Worm (Caenorhabditis elegans): ENCODE data around the gene fipr-7.

DNA sequence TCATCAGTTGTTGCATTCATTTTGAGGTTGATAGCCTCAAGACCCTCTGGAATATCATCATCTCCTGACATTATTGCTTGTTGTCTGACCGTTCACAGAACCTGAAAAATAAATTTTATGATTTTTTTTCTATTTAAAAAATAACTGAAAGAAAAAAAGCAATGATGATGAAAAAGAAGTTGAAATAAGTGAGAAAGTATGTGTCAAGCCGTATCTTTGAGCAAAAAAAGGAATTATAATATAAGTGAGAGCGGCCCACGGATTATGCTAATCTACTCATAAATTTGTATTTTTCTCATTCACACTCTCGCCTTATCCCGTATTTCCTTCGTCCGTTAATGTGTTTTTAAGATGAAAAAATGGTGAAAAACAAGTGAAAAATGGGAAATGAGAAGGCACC is 40.6 kb downstream of the fipr-7 start, which contains the start of gene ric-4:
- TF ChIP-seq nhr-237 (tag; optimal IDR thresholded peaks at IDR 0.05) (no peak), ztf-11 (tag; optimal IDR thresholded peaks at IDR 0.05) (no peak), ces-1 (GFP tag; optimal IDR thresholded peaks at IDR 0.05) (peak; percentile 2), cnd-1 (tag; optimal IDR thresholded peaks at IDR 0.05) (no peak), lin-13 (tag; optimal IDR thresholded peaks at IDR 0.05) (no peak), lsy-2 (tag; optimal IDR thresholded peaks at IDR 0.05) (no peak), nhr-76 (tag; optimal IDR thresholded peaks at IDR 0.05) (no peak), tbx-8 (GFP tag; optimal IDR thresholded peaks at IDR 0.05) (no peak), unc-62 (GFP tag; optimal IDR thresholded peaks at IDR 0.05) (no peak)
